Worm (Caenorhabditis elegans): Measurements from ENCODE around the gene dcaf-13.

DNA sequence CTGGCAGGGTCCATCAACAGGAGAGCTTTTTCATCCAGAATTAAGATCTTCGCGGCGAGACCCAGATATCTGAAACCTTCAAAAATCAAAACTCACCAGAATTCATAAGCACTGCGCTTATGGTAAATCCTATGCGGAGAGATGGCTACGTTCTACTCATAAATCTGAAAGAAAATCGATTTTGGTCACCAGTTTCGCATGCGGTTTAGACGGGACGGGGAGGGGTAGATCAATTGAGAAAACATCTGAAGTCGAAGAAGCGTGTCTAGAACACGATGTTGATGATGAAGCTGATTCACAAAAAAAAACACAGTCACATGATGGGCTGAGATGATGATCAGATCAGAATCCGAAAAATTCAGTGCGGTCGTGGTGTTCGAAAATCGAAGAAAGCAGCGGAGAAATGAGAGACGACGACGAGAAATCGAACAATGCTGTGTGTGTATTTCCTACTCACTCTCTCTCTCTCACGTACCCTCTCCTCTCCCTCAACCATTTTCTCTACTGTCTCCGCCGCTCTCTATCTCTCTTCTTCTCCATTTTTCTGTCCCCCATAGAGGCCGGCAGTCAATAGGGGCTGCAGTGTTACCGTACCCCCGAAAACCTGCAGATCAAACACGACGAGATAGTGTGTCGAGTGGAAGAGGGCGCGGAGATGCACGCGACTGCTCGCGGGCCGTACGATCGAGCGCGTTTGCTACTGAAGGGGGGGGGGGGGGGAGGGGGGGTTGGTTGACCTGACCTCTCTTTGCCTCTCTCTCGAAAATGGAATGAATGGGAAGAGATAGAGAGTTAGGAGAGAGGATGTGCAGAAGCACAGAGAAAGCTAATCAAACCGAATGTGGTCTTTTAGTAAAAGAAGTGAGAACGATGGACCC lies 48.2 kb downstream of the dcaf-13 start, which contains the start of gene ntl-2:
- TF ChIP-seq nhr-11 (tag; optimal IDR thresholded peaks at IDR 0.05) (peak; percentile 90), unc-39 (tag; optimal IDR thresholded peaks at IDR 0.05) (no peak), zag-1 (tag; optimal IDR thresholded peaks at IDR 0.05) (peak; percentile 10), aly-2 (tag; optimal IDR thresholded peaks at IDR 0.05) (no peak), nhr-77 (tag; optimal IDR thresholded peaks at IDR 0.05) (peak; percentile 93), nhr-48 (tag; optimal IDR thresholded peaks at IDR 0.05) (peak; percentile 77), dmd-8 (GFP tag; IDR thresholded peaks at IDR 0.05) (no peak), hlh-30 (tag; optimal IDR thresholded peaks at IDR 0.05; ENCODE audit: insufficient read depth) (peak; percentile 92)
